Worm (Caenorhabditis elegans) whole organism, L4 larva: ENCODE results near the gene F19C7.2.

Experiments used
- T20F7.1 ChIP-seq: fragments of 200-800 bp; sonication (Bioruptor generic); optimal IDR thresholded peaks from 2 replicates; lab custom pipeline; 2018; ENCODE audit warnings: mild to moderate bottlenecking, missing genetic modification characterization, missing compliant biosample characterization
- Y105C5A.15 ChIP-seq: fragments of 200-800 bp; sonication (Bioruptor generic); IDR thresholded peaks from 2 replicates; pipeline ENCODE4 v1.3.6; 2022; ENCODE audit warnings: missing genetic modification characterization, missing compliant biosample characterization
- aha-1 ChIP-seq: fragments of 150-350 bp; peaks from one replicate; lab custom pipeline; 2014; ENCODE audit warnings: missing biosample characterization, missing genetic modification characterization
- aly-2 ChIP-seq: sonication (generic microtip); optimal IDR thresholded peaks from 2 replicates; lab custom pipeline; 2018; ENCODE audit warnings: missing biosample characterization, missing genetic modification characterization
- ama-1 ChIP-seq: fragments of 150-350 bp; optimal IDR thresholded peaks from 2 replicates; lab custom pipeline; 2014; ENCODE audit warnings: inconsistent platforms, mixed read lengths
- ceh-28 ChIP-seq: fragments of 150-350 bp; optimal IDR thresholded peaks from 2 replicates; lab custom pipeline; 2014; ENCODE audit warnings: missing biosample characterization, missing genetic modification reagents, missing genetic modification characterization
- ceh-44 ChIP-seq: fragments of 200-800 bp; sonication (Bioruptor generic); IDR thresholded peaks from 2 replicates; pipeline ENCODE4 v1.3.6; 2022; ENCODE audit warnings: missing genetic modification reagents, missing genetic modification characterization, missing compliant biosample characterization
- ceh-62 ChIP-seq: sonication (generic microtip); optimal IDR thresholded peaks from 2 replicates; lab custom pipeline; 2017; ENCODE audit warnings: missing biosample characterization, missing genetic modification characterization
- ceh-82 ChIP-seq: sonication (generic microtip); optimal IDR thresholded peaks from 2 replicates; lab custom pipeline; 2017; ENCODE audit warnings: missing biosample characterization, missing genetic modification characterization
- daf-12 ChIP-seq: fragments of 150-350 bp; optimal IDR thresholded peaks from 2 replicates; lab custom pipeline; 2014; ENCODE audit warnings: missing biosample characterization, missing genetic modification reagents, missing genetic modification characterization
- daf-16 ChIP-seq, 3 experiments: sonication (generic microtip); optimal IDR thresholded peaks; 2 replicates each; lab custom pipeline; 2016 to 2017; ENCODE audit warnings: missing genetic modification characterization in 3 of 3, missing genetic modification reagents in 3 of 3, mild to moderate bottlenecking in 2 of 3, missing compliant biosample characterization in 2 of 3, missing biosample characterization in 1 of 3, moderate library complexity in 1 of 3
- daf-19 ChIP-seq: fragments of 200-800 bp; sonication (Bioruptor generic); conservative IDR thresholded peaks from 2 replicates; pipeline ENCODE4 v1.3.6; 2022; ENCODE audit warnings: missing genetic modification characterization, missing compliant biosample characterization
- dve-1 ChIP-seq: sonication (generic microtip); optimal IDR thresholded peaks from 2 replicates; lab custom pipeline; 2017; ENCODE audit warnings: antibody characterized with exemption, mild to moderate bottlenecking, missing genetic modification characterization, missing compliant biosample characterization; ENCODE audit not compliant: insufficient read depth
- fkh-10 ChIP-seq: fragments of 150-350 bp; optimal IDR thresholded peaks from 2 replicates; lab custom pipeline; 2014; ENCODE audit warnings: missing biosample characterization, missing genetic modification reagents, missing genetic modification characterization
- hlh-11 ChIP-seq: fragments of 200-800 bp; sonication (Bioruptor generic); optimal IDR thresholded peaks from 2 replicates; lab custom pipeline; 2018; ENCODE audit warnings: mild to moderate bottlenecking, missing genetic modification characterization, missing compliant biosample characterization
- hlh-30 ChIP-seq: sonication (generic microtip); optimal IDR thresholded peaks from 2 replicates; lab custom pipeline; 2017; ENCODE audit warnings: antibody characterized with exemption, mild to moderate bottlenecking, missing genetic modification characterization, missing compliant biosample characterization; ENCODE audit not compliant: insufficient read depth
- hmg-1.1 ChIP-seq: fragments of 200-800 bp; sonication (Bioruptor generic); IDR thresholded peaks from 2 replicates; pipeline ENCODE4 v1.3.6; 2022; ENCODE audit warnings: missing genetic modification reagents, missing genetic modification characterization, missing compliant biosample characterization
- jun-1 ChIP-seq: fragments of 150-350 bp; optimal IDR thresholded peaks from 2 replicates; lab custom pipeline; 2014; ENCODE audit warnings: missing biosample characterization, missing genetic modification reagents, missing genetic modification characterization
- lim-7 ChIP-seq: fragments of 200-800 bp; sonication (Bioruptor generic); IDR thresholded peaks from 2 replicates; pipeline ENCODE4 v1.3.6; 2022; ENCODE audit warnings: missing genetic modification characterization, missing compliant biosample characterization
- lin-15B ChIP-seq: fragments of 150-350 bp; sonication (generic microtip); optimal IDR thresholded peaks from 3 replicates; lab custom pipeline; 2014; ENCODE audit warnings: missing biosample characterization, missing genetic modification characterization
- lin-29 ChIP-seq: fragments of 200-800 bp; sonication (Bioruptor generic); IDR thresholded peaks from 2 replicates; pipeline ENCODE4 v1.3.6; 2022; ENCODE audit warnings: missing genetic modification reagents, missing genetic modification characterization, missing compliant biosample characterization
- mdt-29 ChIP-seq: fragments of 200-800 bp; sonication (Bioruptor generic); IDR thresholded peaks from 2 replicates; pipeline ENCODE4 v1.3.6; 2022; ENCODE audit warnings: missing genetic modification reagents, missing genetic modification characterization, missing compliant biosample characterization
- mep-1 ChIP-seq: fragments of 150-350 bp; sonication (generic microtip); optimal IDR thresholded peaks from 3 replicates; lab custom pipeline; 2014; ENCODE audit warnings: missing biosample characterization, missing genetic modification characterization
- nhr-10 ChIP-seq: fragments of 150-350 bp; optimal IDR thresholded peaks from 2 replicates; lab custom pipeline; 2014; ENCODE audit warnings: missing biosample characterization, missing genetic modification characterization
- nhr-11 ChIP-seq: fragments of 150-350 bp; optimal IDR thresholded peaks from 2 replicates; lab custom pipeline; 2014; ENCODE audit warnings: missing biosample characterization, missing genetic modification characterization
- nhr-111 ChIP-seq: fragments of 200-800 bp; sonication (Bioruptor generic); optimal IDR thresholded peaks from 2 replicates; lab custom pipeline; 2018; ENCODE audit warnings: mild to moderate bottlenecking, missing genetic modification characterization, missing compliant biosample characterization
- nhr-237 ChIP-seq: sonication (generic microtip); optimal IDR thresholded peaks from 2 replicates; lab custom pipeline; 2017; ENCODE audit warnings: missing biosample characterization, missing genetic modification characterization
- nhr-25 ChIP-seq: sonication (generic microtip); optimal IDR thresholded peaks from 2 replicates; lab custom pipeline; 2017; ENCODE audit warnings: missing genetic modification characterization, mild to moderate bottlenecking, missing compliant biosample characterization, antibody characterized with exemption, moderate library complexity, borderline replicate concordance; ENCODE audit not compliant: insufficient read depth
- nhr-28 ChIP-seq: fragments of 150-350 bp; optimal IDR thresholded peaks from 2 replicates; lab custom pipeline; 2014; ENCODE audit warnings: missing biosample characterization, missing genetic modification characterization
- nhr-41 ChIP-seq: fragments of 200-800 bp; sonication (Bioruptor generic); IDR thresholded peaks from 2 replicates; pipeline ENCODE4 v1.3.6; 2022; ENCODE audit warnings: missing genetic modification reagents, missing genetic modification characterization, missing compliant biosample characterization
- nhr-42 ChIP-seq: fragments of 200-800 bp; sonication (Bioruptor generic); IDR thresholded peaks from 2 replicates; pipeline ENCODE4 v1.3.6; 2022; ENCODE audit warnings: missing genetic modification characterization, missing compliant biosample characterization
- nhr-77 ChIP-seq: fragments of 150-350 bp; optimal IDR thresholded peaks from 2 replicates; lab custom pipeline; 2014; ENCODE audit warnings: missing biosample characterization, missing genetic modification characterization
- php-3 ChIP-seq: fragments of 200-800 bp; sonication (Bioruptor generic); IDR thresholded peaks from 2 replicates; pipeline ENCODE4 v1.3.6; 2022; ENCODE audit warnings: missing genetic modification reagents, missing genetic modification characterization, missing compliant biosample characterization
- pqm-1 ChIP-seq: sonication (generic microtip); optimal IDR thresholded peaks from 2 replicates; lab custom pipeline; 2017; ENCODE audit warnings: missing biosample characterization, missing genetic modification characterization
- set-16 ChIP-seq: fragments of 200-800 bp; sonication (Bioruptor generic); IDR thresholded peaks from 2 replicates; pipeline ENCODE4 v1.3.6; 2022; ENCODE audit warnings: missing genetic modification reagents, missing genetic modification characterization, missing compliant biosample characterization
- skn-1 ChIP-seq: fragments of 150-350 bp; optimal IDR thresholded peaks from 2 replicates; lab custom pipeline; 2014; ENCODE audit warnings: missing biosample characterization, missing genetic modification characterization
- unc-62 ChIP-seq, 3 experiments: fragments of 150-350 bp in 1 of 3; sonication (generic microtip); optimal IDR thresholded peaks in 2 of 3; peaks in 1 of 3; 1 replicate in 1 of 3; 2 replicates in 2 of 3; lab custom pipeline; 2014 to 2017; ENCODE audit warnings: missing biosample characterization in 3 of 3, missing genetic modification characterization in 3 of 3, missing genetic modification reagents in 3 of 3, missing genotype in 1 of 3
- vab-7 ChIP-seq: fragments of 200-800 bp; sonication (Bioruptor generic); IDR thresholded peaks from 2 replicates; pipeline ENCODE4 v1.3.6; 2022; ENCODE audit warnings: missing genetic modification reagents, missing genetic modification characterization, missing compliant biosample characterization
- zfp-2 ChIP-seq: sonication (generic microtip); optimal IDR thresholded peaks from 2 replicates; lab custom pipeline; 2016; ENCODE audit warnings: mild to moderate bottlenecking, missing genetic modification characterization, missing compliant biosample characterization
- zfp-3 ChIP-seq: fragments of 200-800 bp; sonication (Bioruptor generic); conservative IDR thresholded peaks from 2 replicates; pipeline ENCODE4 v1.3.6; 2022; ENCODE audit warnings: missing genetic modification reagents, missing genetic modification characterization, missing compliant biosample characterization

F19C7.2 gene

DNA sequence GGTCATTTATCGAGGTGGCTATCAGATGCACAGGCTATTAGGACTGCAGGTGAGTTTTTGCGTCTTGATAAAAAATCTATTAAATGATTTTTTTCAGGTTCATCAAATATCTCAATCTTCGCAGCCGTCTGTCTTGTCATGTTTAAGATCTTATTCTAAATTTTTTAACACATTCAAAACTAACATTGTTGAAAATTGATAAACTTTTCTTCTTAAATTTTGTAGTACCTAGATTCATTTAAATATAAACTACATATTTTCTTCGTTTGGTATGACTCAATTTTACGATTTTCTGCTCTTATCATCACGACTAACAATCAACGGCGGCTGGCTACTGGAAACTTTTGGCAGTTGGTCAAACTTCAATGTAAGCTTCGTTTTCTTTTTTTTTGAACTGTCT, 2.8 kb downstream of the F19C7.2 start, which contains the start of gene F19C7.4:
F19C7.4 (plus strand) TSS at position 301 of the 400 bp plus-strand sequence.
- no peak for TF ChIP-seq dve-1 (tag; lab: Kevin White, UChicago)
- TF ChIP-seq nhr-28 (tag; lab: Kevin White, UChicago): peak; percentile 36
- peak in 1 of 2 experiments; percentile 10 for TF ChIP-seq unc-62 (GFP tag; optimal IDR thresholded peaks at IDR 0.05 in 1 of 2; lab: Kevin White, UChicago)
- no peak for TF ChIP-seq unc-62 (tag; optimal IDR thresholded peaks at IDR 0.05; lab: Kevin White, UChicago)
- TF ChIP-seq jun-1 (tag; lab: Kevin White, UChicago): no peak

DNA sequence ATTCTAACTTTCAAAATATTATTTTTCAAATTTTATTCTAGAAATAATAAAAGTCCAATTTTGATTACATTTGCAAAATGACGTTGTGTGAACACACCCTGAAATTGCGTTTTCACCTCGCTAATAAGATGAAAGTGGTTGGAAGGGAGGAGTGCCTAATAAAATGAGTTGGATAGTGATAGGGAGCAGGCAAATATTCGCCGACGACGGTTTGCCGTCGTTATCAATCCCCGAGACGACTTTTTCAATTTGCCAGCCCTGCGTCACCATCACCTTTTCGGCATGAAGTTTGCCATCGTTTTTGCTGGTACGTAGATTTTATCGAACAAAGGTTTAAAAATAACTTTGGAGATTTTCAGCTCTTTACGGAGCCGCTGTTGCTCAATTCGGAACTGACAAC, 5.9 kb downstream of the F19C7.2 start, which contains the start of gene nspg-10:
nspg-10 (plus strand) TSS at position 179 of the 400 bp plus-strand sequence.
- TF ChIP-seq nhr-237 (tag; lab: Kevin White, UChicago): no peak
- no peak for TF ChIP-seq lin-29 (GFP tag; lab: Robert Waterston, UW)
- TF ChIP-seq aly-2 (tag; lab: Kevin White, UChicago): no peak
- TF ChIP-seq php-3 (GFP tag; lab: Robert Waterston, UW): 0 out of 2 replicates have a peak, but pooled peaks have one; percentile 29
- peak; percentile 88 for TF ChIP-seq aha-1 (tag; lab: Kevin White, UChicago)
- TF ChIP-seq zfp-3: no peak
- no peak for TF ChIP-seq daf-12 (tag; lab: Kevin White, UChicago)
- TF ChIP-seq vab-7: no peak
- TF ChIP-seq ceh-44 (GFP tag; lab: Robert Waterston, UW): no peak
- no peak for TF ChIP-seq Y105C5A.15 (GFP tag; lab: Robert Waterston, UW)
- peak; percentile 53 for TF ChIP-seq hlh-11 (tag; lab: Kevin White, UChicago)
- TF ChIP-seq pqm-1 (tag; lab: Kevin White, UChicago): peak; percentile 85
- TF ChIP-seq lim-7 (GFP tag; lab: Robert Waterston, UW): no peak
- peak; percentile 37 for TF ChIP-seq nhr-77 (tag; lab: Kevin White, UChicago)
- TF ChIP-seq dve-1 (tag; lab: Kevin White, UChicago): peak; percentile 47
- no peak for TF ChIP-seq mep-1
- TF ChIP-seq ama-1: no peak
- TF ChIP-seq nhr-11 (tag; lab: Kevin White, UChicago): no peak
- TF ChIP-seq skn-1: no peak
- no peak for TF ChIP-seq zfp-2 (tag; lab: Kevin White, UChicago)
- TF ChIP-seq fkh-10 (GFP tag; lab: Kevin White, UChicago): no peak
- TF ChIP-seq ceh-28 (tag; lab: Kevin White, UChicago): no peak
- TF ChIP-seq lin-15B (tag; lab: Kevin White, UChicago): no peak
- TF ChIP-seq mdt-29 (GFP tag; lab: Robert Waterston, UW): no peak
- TF ChIP-seq nhr-41 (GFP tag; lab: Robert Waterston, UW): no peak
- TF ChIP-seq hmg-1.1 (GFP tag; lab: Robert Waterston, UW): no peak
- TF ChIP-seq nhr-42 (GFP tag; lab: Robert Waterston, UW): no peak
- TF ChIP-seq nhr-25 (tag; lab: Kevin White, UChicago): no peak
- no peak for TF ChIP-seq daf-16 (GFP tag; optimal IDR thresholded peaks at IDR 0.05; lab: Kevin White, UChicago)
- TF ChIP-seq daf-16 (tag; optimal IDR thresholded peaks at IDR 0.05; lab: Kevin White, UChicago): peak; percentile 37
- TF ChIP-seq hlh-30 (tag; lab: Kevin White, UChicago): no peak
- no peak for TF ChIP-seq set-16
- 0 out of 2 replicates have a peak, but pooled peaks have one; percentile 46 for TF ChIP-seq daf-19 (GFP tag; lab: Robert Waterston, UW)
- no peak for TF ChIP-seq nhr-111
- no peak for TF ChIP-seq nhr-10 (tag; lab: Kevin White, UChicago)
- no peak for TF ChIP-seq ceh-82 (tag; lab: Kevin White, UChicago)
- TF ChIP-seq T20F7.1 (GFP tag; lab: Kevin White, UChicago): no peak
- TF ChIP-seq ceh-62 (tag; lab: Kevin White, UChicago): no peak
- peak; percentile 44 for TF ChIP-seq nhr-28 (tag; lab: Kevin White, UChicago)
